Worm (Caenorhabditis elegans) whole organism, young adult: ENCODE measurements around the gene cth-2.

Experiments used
- B0336.3 ChIP-seq: fragments of 200-800 bp; sonication (Bioruptor generic); IDR thresholded peaks from 2 replicates; pipeline ENCODE4 v1.3.6; 2022; ENCODE audit warnings: missing genetic modification characterization, missing compliant biosample characterization
- Y79H2A.3 ChIP-seq: fragments of 200-800 bp; sonication (Bioruptor generic); conservative IDR thresholded peaks from 2 replicates; pipeline ENCODE4 v1.3.6; 2022; ENCODE audit warnings: missing genetic modification reagents, missing genetic modification characterization, missing compliant biosample characterization
- aptf-3 ChIP-seq: fragments of 200-800 bp; sonication (Bioruptor generic); IDR thresholded peaks from 2 replicates; pipeline ENCODE4 v1.3.6; 2022; ENCODE audit warnings: missing genetic modification characterization, missing compliant biosample characterization
- dpl-1 ChIP-seq: fragments of 150-350 bp; optimal IDR thresholded peaks from 2 replicates; lab custom pipeline; 2014; ENCODE audit warnings: missing biosample characterization, missing genetic modification reagents, missing genetic modification characterization
- fkh-3 ChIP-seq: sonication (generic microtip); optimal IDR thresholded peaks from 2 replicates; lab custom pipeline; 2016; ENCODE audit warnings: mild to moderate bottlenecking, missing genetic modification characterization, missing compliant biosample characterization
- hlh-12 ChIP-seq: sonication (generic microtip); optimal IDR thresholded peaks from 2 replicates; lab custom pipeline; 2016; ENCODE audit warnings: missing genetic modification characterization, missing compliant biosample characterization
- hlh-26 ChIP-seq: fragments of 200-800 bp; sonication (Bioruptor generic); conservative IDR thresholded peaks from 2 replicates; pipeline ENCODE4 v1.3.6; 2022; ENCODE audit warnings: missing genetic modification reagents, missing genetic modification characterization, missing compliant biosample characterization
- let-607 ChIP-seq, 2 experiments: fragments of 200-800 bp in 1 of 2; sonication (Bioruptor generic) in 1 of 2; sonication (generic microtip) in 1 of 2; optimal IDR thresholded peaks; 2 replicates each; lab custom pipeline; 2016 to 2018; ENCODE audit warnings: mild to moderate bottlenecking in 2 of 2, missing compliant biosample characterization in 2 of 2, missing genetic modification characterization in 2 of 2, moderate library complexity in 2 of 2, missing genotype in 1 of 2
- lin-35 ChIP-seq, 3 experiments: fragments of 150-350 bp in 2 of 3; sonication (generic microtip) in 1 of 3; optimal IDR thresholded peaks; 2 replicates each; lab custom pipeline; 2014 to 2018; ENCODE audit warnings: missing biosample characterization in 3 of 3, missing genetic modification characterization in 3 of 3, missing genetic modification reagents in 3 of 3
- nhr-80 ChIP-seq: sonication (generic microtip); optimal IDR thresholded peaks from 2 replicates; lab custom pipeline; 2016; ENCODE audit warnings: missing genetic modification characterization, missing compliant biosample characterization
- sea-2 ChIP-seq: fragments of 200-800 bp; sonication (Bioruptor generic); IDR thresholded peaks from 2 replicates; pipeline ENCODE4 v1.3.6; 2022; ENCODE audit warnings: missing genetic modification characterization, missing compliant biosample characterization
- snpc-4 ChIP-seq, 5 experiments: fragments of 150-350 bp in 1 of 5; sonication (generic microtip) in 4 of 5; optimal IDR thresholded peaks; 2 replicates each; lab custom pipeline; 2014 to 2018; ENCODE audit warnings: missing genetic modification characterization in 5 of 5, missing biosample characterization in 3 of 5, antibody characterized with exemption in 2 of 5, mild to moderate bottlenecking in 2 of 5, missing compliant biosample characterization in 2 of 5, missing genotype in 2 of 5, moderate library complexity in 2 of 5, missing genetic modification reagents in 1 of 5
- unc-62 ChIP-seq: fragments of 150-350 bp; optimal IDR thresholded peaks from 2 replicates; lab custom pipeline; 2014; ENCODE audit warnings: missing biosample characterization, missing genetic modification reagents, missing genetic modification characterization

- TF ChIP-seq aptf-3 (GFP tag; lab: Robert Waterston, UW) (no peak), lin-35 (GFP tag; optimal IDR thresholded peaks at IDR 0.05; lab: Kevin White, UChicago) (no peak), hlh-12 (no peak), dpl-1 (GFP tag; lab: Kevin White, UChicago) (no peak), Y79H2A.3 (no peak), unc-62 (GFP tag; lab: Kevin White, UChicago) (no peak), let-607 (tag; optimal IDR thresholded peaks at IDR 0.05; lab: Kevin White, UChicago) (no peak), hlh-26 (no peak), nhr-80 (no peak), B0336.3 (GFP tag; lab: Robert Waterston, UW) (no peak), sea-2 (GFP tag; lab: Robert Waterston, UW) (no peak), fkh-3 (no peak), snpc-4 (GFP tag; optimal IDR thresholded peaks at IDR 0.05; lab: Kevin White, UChicago) (no peak), snpc-4 (tag; optimal IDR thresholded peaks at IDR 0.05; lab: Kevin White, UChicago) (no peak)
These were observed 38.2 kb upstream of the cth-2 start for ce11 chrII:7095970-7096369.
